Worm (Caenorhabditis elegans) whole organism, early embryonic: ENCODE data around the gene hda-5.

Source experiments
- B0310.2 ChIP-seq: sonication (generic microtip); optimal IDR thresholded peaks from 2 replicates; lab custom pipeline; 2016; ENCODE audit warnings: mild to moderate bottlenecking, missing genetic modification characterization, missing compliant biosample characterization
- ama-1 ChIP-seq: fragments of 150-350 bp; optimal IDR thresholded peaks from 2 replicates; lab custom pipeline; 2014
- ceh-13 ChIP-seq: fragments of 200-800 bp; sonication (Bioruptor generic); optimal IDR thresholded peaks from 2 replicates; lab custom pipeline; 2018; ENCODE audit warnings: mild to moderate bottlenecking, missing genetic modification characterization, missing compliant biosample characterization
- ets-7 ChIP-seq: sonication (generic microtip); optimal IDR thresholded peaks from 2 replicates; lab custom pipeline; 2016; ENCODE audit warnings: missing genotype, missing genetic modification characterization, missing compliant biosample characterization
- hmbx-1 ChIP-seq: sonication (generic microtip); optimal IDR thresholded peaks from 2 replicates; lab custom pipeline; 2016; ENCODE audit warnings: mild to moderate bottlenecking, missing genetic modification characterization, missing compliant biosample characterization
- hnd-1 ChIP-seq: sonication (generic microtip); optimal IDR thresholded peaks from 2 replicates; lab custom pipeline; 2016; ENCODE audit warnings: missing genetic modification characterization, missing compliant biosample characterization
- pes-1 ChIP-seq: fragments of 200-800 bp; sonication (Bioruptor generic); IDR thresholded peaks from 2 replicates; pipeline ENCODE4 v1.3.6; 2022; ENCODE audit warnings: missing genetic modification reagents, missing genetic modification characterization, missing compliant biosample characterization
- tra-4 ChIP-seq: sonication (generic microtip); optimal IDR thresholded peaks from 2 replicates; lab custom pipeline; 2017; ENCODE audit warnings: missing genetic modification characterization, missing compliant biosample characterization

ce11 chrII:11832475-11832874 is 33.6 kb downstream of the hda-5 start, which contains the start of gene clec-144:
- TF ChIP-seq ama-1 = no peak
- TF ChIP-seq ets-7 = no peak
- no peak for TF ChIP-seq hnd-1
- no peak for TF ChIP-seq ceh-13 (GFP tag; lab: Kevin White, UChicago)
- no peak for TF ChIP-seq pes-1 (GFP tag; lab: Robert Waterston, UW)
- TF ChIP-seq B0310.2 = no peak
- no peak for TF ChIP-seq hmbx-1 (tag; lab: Kevin White, UChicago)
- no peak for TF ChIP-seq tra-4 (tag; lab: Kevin White, UChicago)
